Fruit fly (Drosophila melanogaster): ENCODE data around the gene CG31517.

The CG31517 gene

DNA sequence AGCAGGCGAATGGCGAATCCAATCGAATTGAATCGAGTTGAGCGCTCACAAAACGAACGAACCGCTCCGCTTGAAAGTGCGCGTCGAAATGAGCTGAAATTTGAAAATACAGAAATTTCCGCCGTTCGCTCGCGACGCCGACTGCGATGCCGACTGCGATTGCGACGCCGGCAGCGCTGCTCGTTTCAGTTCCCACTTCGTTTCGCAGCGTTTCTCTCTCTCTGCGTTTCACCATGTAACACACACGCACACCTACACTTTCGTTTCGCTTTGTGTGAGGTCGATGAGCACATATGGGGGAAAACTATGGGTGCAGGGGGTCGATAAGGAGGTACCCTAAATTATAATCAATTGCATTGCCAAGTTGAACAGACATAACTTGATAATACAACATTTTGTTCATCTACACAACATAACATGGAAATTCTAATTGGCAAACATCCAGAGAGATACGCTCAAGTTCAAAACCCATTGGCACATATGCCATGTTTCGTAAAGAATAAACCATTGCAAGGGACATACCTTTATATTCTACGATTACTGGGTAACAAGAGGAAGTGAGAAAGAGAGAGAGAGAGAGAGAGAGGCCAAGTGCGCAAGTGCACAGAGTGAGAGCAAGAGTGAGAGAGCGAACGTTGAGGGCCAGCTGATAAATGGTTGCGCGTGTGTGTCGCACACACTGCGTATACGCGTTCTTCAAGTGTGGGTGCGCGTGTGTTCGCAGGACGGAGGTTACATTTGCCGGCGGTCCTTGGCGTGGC, 35.2 kb downstream of the CG31517 start (continued):
- TF ChIP-seq CG15269 (tag; optimal IDR thresholded peaks at IDR 0.05) (peak; percentile 91), CG1792 (GFP tag; optimal IDR thresholded peaks at IDR 0.05) (peak; percentile 90), bbx (GFP tag; IDR thresholded peaks at IDR 0.05; ENCODE audit: partially characterized antibody) (peak; percentile 73), slp2 (GFP tag; optimal IDR thresholded peaks at IDR 0.05) (peak; percentile 93), PHDP (tag; optimal IDR thresholded peaks at IDR 0.05) (peak; percentile 93), Oaz (GFP tag; IDR thresholded peaks at IDR 0.05) (peak; percentile 66), maf-S (GFP tag; optimal IDR thresholded peaks at IDR 0.05) (peak; percentile 92), CHES-1-like (GFP tag; optimal IDR thresholded peaks at IDR 0.05) (peak; percentile 97), MESR4 (GFP tag; optimal IDR thresholded peaks at IDR 0.05) (peak; percentile 59), Hey (tag; optimal IDR thresholded peaks at IDR 0.05) (no peak), Hr39 (optimal IDR thresholded peaks at IDR 0.05) (no peak), Sox100B (GFP tag; optimal IDR thresholded peaks at IDR 0.05) (peak; percentile 89), gro (GFP tag; optimal IDR thresholded peaks at IDR 0.05) (peak; percentile 97), Hand (GFP tag; optimal IDR thresholded peaks at IDR 0.05) (peak; percentile 91), Bteb2 (GFP tag; optimal IDR thresholded peaks at IDR 0.05) (peak; percentile 92), Fer2 (tag; optimal IDR thresholded peaks at IDR 0.05) (peak; percentile 74), tin (GFP tag; optimal IDR thresholded peaks at IDR 0.05) (peak; percentile 89), gt (GFP tag; IDR thresholded peaks at IDR 0.05) (peak; percentile 64), CG16779 (GFP tag; IDR thresholded peaks at IDR 0.05) (peak; percentile 31; the same call in 1 of the 2 replicates), CG7357 (GFP tag; IDR thresholded peaks at IDR 0.05) (peak; percentile 83), ftz-f1 (GFP tag; optimal IDR thresholded peaks at IDR 0.05) (peak; percentile 57), Sox102F (GFP tag; optimal IDR thresholded peaks at IDR 0.05) (peak; percentile 92), Poxn (GFP tag; IDR thresholded peaks at IDR 0.05) (peak; percentile 71), CG42726 (GFP tag; IDR thresholded peaks at IDR 0.05; ENCODE audit: partially characterized antibody) (peak; percentile 67), CG18599 (GFP tag; optimal IDR thresholded peaks at IDR 0.05) (peak; percentile 97), cas (GFP tag; IDR thresholded peaks at IDR 0.05) (peak; percentile 62; the same call in 1 of the 2 replicates), phol (tag; optimal IDR thresholded peaks at IDR 0.05) (peak; percentile 92), h (optimal IDR thresholded peaks at IDR 0.05) (no peak), CG2712 (tag; optimal IDR thresholded peaks at IDR 0.05) (peak; percentile 96), ssp (GFP tag; IDR thresholded peaks at IDR 0.05) (peak; percentile 83), run (tag; optimal IDR thresholded peaks at IDR 0.05) (peak; percentile 87), CG3281 (GFP tag; optimal IDR thresholded peaks at IDR 0.05) (peak; percentile 94), pan (optimal IDR thresholded peaks at IDR 0.05) (peak in 1 of 2 experiments; percentile 83), pan (GFP tag; optimal IDR thresholded peaks at IDR 0.05 in 1 of 2, IDR thresholded peaks at IDR 0.05 in 1 of 2) (peak; percentile 79 to 91), CG8290 (GFP tag; optimal IDR thresholded peaks at IDR 0.05) (peak; percentile 88), CG8290 (tag; optimal IDR thresholded peaks at IDR 0.05) (peak; percentile 79 to 95), CG2875 (GFP tag; optimal IDR thresholded peaks at IDR 0.05) (peak; percentile 84), Ets97D (GFP tag; optimal IDR thresholded peaks at IDR 0.05) (peak; percentile 59), CG5180 (GFP tag; optimal IDR thresholded peaks at IDR 0.05) (peak; percentile 73), CG3407 (GFP tag; optimal IDR thresholded peaks at IDR 0.05) (peak; percentile 81), CG10565 (GFP tag; optimal IDR thresholded peaks at IDR 0.05) (peak; percentile 64), peb (GFP tag; IDR thresholded peaks at IDR 0.05) (peak; percentile 71), bcd (GFP tag; optimal IDR thresholded peaks at IDR 0.05) (peak; percentile 94), cato (GFP tag; optimal IDR thresholded peaks at IDR 0.05; ENCODE audit: borderline replicate concordance) (peak; percentile 91), CG6683 (GFP tag; optimal IDR thresholded peaks at IDR 0.05) (peak; percentile 86), Fer3 (tag; optimal IDR thresholded peaks at IDR 0.05) (peak; percentile 89), NFAT (GFP tag; IDR thresholded peaks at IDR 0.05) (peak; percentile 72), gsb-n (tag; optimal IDR thresholded peaks at IDR 0.05) (peak; percentile 95), fd102C (GFP tag; optimal IDR thresholded peaks at IDR 0.05) (peak; percentile 41), CG13287 (GFP tag; IDR thresholded peaks at IDR 0.05; ENCODE audit: partially characterized antibody) (peak; percentile 15; the same call in 1 of the 2 replicates)

All from whole organism, embryonic.